Worm (Caenorhabditis elegans) whole organism, L1 larva: ENCODE data around the gene hif-1.
A peak's percentile ranks its signal among the peaks of the same experiment; 100 is the strongest.

Source experiments
- ceh-82 ChIP-seq, 3 experiments: fragments of 150-350 bp in 1 of 3; sonication (generic microtip) in 2 of 3; optimal IDR thresholded peaks; 2 replicates each; lab custom pipeline; 2014 to 2017; ENCODE audit warnings: missing biosample characterization in 3 of 3, missing genetic modification characterization in 3 of 3
- dpl-1 ChIP-seq, 3 experiments: fragments of 150-350 bp in 2 of 3; sonication (generic microtip) in 1 of 3; optimal IDR thresholded peaks; 2 replicates each; lab custom pipeline; 2014 to 2017; ENCODE audit warnings: missing biosample characterization in 3 of 3, missing genetic modification characterization in 3 of 3, missing genetic modification reagents in 3 of 3
- egl-27 ChIP-seq, 2 experiments: fragments of 150-350 bp in 1 of 2; sonication (generic microtip); optimal IDR thresholded peaks; 3 replicates each; lab custom pipeline; 2017 to 2018; ENCODE audit warnings: missing biosample characterization in 2 of 2, missing genetic modification characterization in 2 of 2, missing genetic modification reagents in 2 of 2
- fkh-10 ChIP-seq: sonication (generic microtip); optimal IDR thresholded peaks from 2 replicates; lab custom pipeline; 2017; ENCODE audit warnings: missing biosample characterization, missing genetic modification reagents, missing genetic modification characterization
- fkh-4 ChIP-seq: sonication (generic microtip); optimal IDR thresholded peaks from 2 replicates; lab custom pipeline; 2016; ENCODE audit warnings: missing compliant biosample characterization, missing genetic modification characterization, borderline replicate concordance
- lin-13 ChIP-seq: fragments of 150-350 bp; optimal IDR thresholded peaks from 2 replicates; lab custom pipeline; 2014; ENCODE audit warnings: missing biosample characterization, missing genetic modification reagents, missing genetic modification characterization
- lin-15B ChIP-seq: fragments of 150-350 bp; sonication (generic microtip); optimal IDR thresholded peaks from 3 replicates; lab custom pipeline; 2014; ENCODE audit warnings: missing biosample characterization, missing genetic modification characterization
- mdl-1 ChIP-seq, 2 experiments: fragments of 150-350 bp; optimal IDR thresholded peaks; 2 replicates each; lab custom pipeline; 2014 to 2017; ENCODE audit warnings: missing biosample characterization in 2 of 2, missing genetic modification characterization in 2 of 2, inconsistent platforms in 1 of 2
- nhr-28 ChIP-seq: fragments of 150-350 bp; optimal IDR thresholded peaks from 2 replicates; lab custom pipeline; 2014; ENCODE audit warnings: missing biosample characterization, missing genetic modification characterization
- rnt-1 ChIP-seq: sonication (generic microtip); optimal IDR thresholded peaks from 2 replicates; lab custom pipeline; 2016; ENCODE audit warnings: mild to moderate bottlenecking, missing genetic modification characterization, moderate library complexity, missing compliant biosample characterization

- TF ChIP-seq lin-15B, result no peak
- TF ChIP-seq fkh-10 (GFP tag; lab: Kevin White, UChicago), result no peak
- no peak for TF ChIP-seq dpl-1 (GFP tag; optimal IDR thresholded peaks at IDR 0.05; lab: Kevin White, UChicago)
- no peak for TF ChIP-seq fkh-4 (tag; lab: Kevin White, UChicago)
- no peak for TF ChIP-seq ceh-82 (tag; optimal IDR thresholded peaks at IDR 0.05; lab: Kevin White, UChicago)
- TF ChIP-seq lin-13 (GFP tag; lab: Kevin White, UChicago), result no peak
- TF ChIP-seq nhr-28 (tag; lab: Kevin White, UChicago), result no peak
- TF ChIP-seq rnt-1 (tag; lab: Kevin White, UChicago), result peak; percentile 13
- TF ChIP-seq mdl-1 (tag; optimal IDR thresholded peaks at IDR 0.05; lab: Kevin White, UChicago), result no peak
- no peak for TF ChIP-seq egl-27 (tag; optimal IDR thresholded peaks at IDR 0.05; lab: Kevin White, UChicago)
Measured at ce11 chrV:20780400-20780799, at the start of gene hif-1.
